Worm (Caenorhabditis elegans) whole organism, L1 larva: ENCODE results near the gene F12A10.1.

Experiments used
- F16B12.6 ChIP-seq: fragments of 150-350 bp; optimal IDR thresholded peaks from 2 replicates; lab custom pipeline; 2014; ENCODE audit warnings: missing biosample characterization, missing genetic modification characterization
- aha-1 ChIP-seq: fragments of 150-350 bp; optimal IDR thresholded peaks from 2 replicates; lab custom pipeline; 2014; ENCODE audit warnings: missing biosample characterization, missing genetic modification characterization
- efl-1 ChIP-seq, 4 experiments: fragments of 150-350 bp; optimal IDR thresholded peaks in 3 of 4; peaks in 1 of 4; 1 replicate in 1 of 4; 2 replicates in 3 of 4; lab custom pipeline; 2014; ENCODE audit warnings: missing biosample characterization in 2 of 4, missing genetic modification characterization in 2 of 4, missing genetic modification reagents in 2 of 4
- lin-14 ChIP-seq: fragments of 200-800 bp; sonication (Bioruptor generic); optimal IDR thresholded peaks from 2 replicates; lab custom pipeline; 2018; ENCODE audit warnings: mild to moderate bottlenecking, missing genetic modification characterization, moderate library complexity, missing compliant biosample characterization
- pag-3 ChIP-seq: sonication (generic microtip); optimal IDR thresholded peaks from 2 replicates; lab custom pipeline; 2017; ENCODE audit warnings: missing genetic modification characterization, mild to moderate bottlenecking, missing compliant biosample characterization, antibody characterized with exemption, borderline replicate concordance; ENCODE audit not compliant: insufficient read depth
- zag-1 ChIP-seq: fragments of 150-350 bp; optimal IDR thresholded peaks from 2 replicates; lab custom pipeline; 2014; ENCODE audit warnings: missing biosample characterization, missing genetic modification characterization

DNA sequence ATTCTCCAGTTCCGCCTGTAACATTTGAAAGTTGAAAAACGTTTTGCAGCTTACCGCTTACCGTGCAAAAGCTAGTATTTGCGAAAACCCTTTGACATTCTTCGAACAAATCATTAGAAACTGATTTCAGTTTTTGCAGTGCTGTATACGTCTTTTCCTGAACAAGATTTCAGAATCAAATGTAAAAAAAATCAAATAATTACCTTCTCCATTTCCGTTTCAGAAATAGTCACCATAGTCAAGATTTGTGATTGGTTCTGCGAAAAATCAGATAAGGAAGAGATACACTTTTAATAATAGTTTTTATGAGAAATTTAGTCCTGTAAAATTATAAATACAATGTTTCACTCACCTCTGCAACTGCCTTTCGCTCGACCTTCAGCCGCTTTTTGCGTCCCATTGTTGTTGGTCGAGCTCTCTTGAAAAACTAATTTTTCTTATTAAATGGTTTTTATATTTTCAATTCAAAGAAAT lies 35.6 kb downstream of the F12A10.1 start, which contains the start of gene C17C3.9:
- no peak for TF ChIP-seq aha-1 (tag; lab: Kevin White, UChicago)
- TF ChIP-seq F16B12.6 (tag; lab: Kevin White, UChicago), result no peak
- TF ChIP-seq lin-14 (GFP tag; lab: Kevin White, UChicago), result no peak
- TF ChIP-seq efl-1 (optimal IDR thresholded peaks at IDR 0.05; lab: Kevin White, UChicago), result no peak
- no peak for TF ChIP-seq efl-1 (GFP tag; optimal IDR thresholded peaks at IDR 0.05 in 1 of 2; lab: Kevin White, UChicago)
- TF ChIP-seq zag-1 (tag; lab: Kevin White, UChicago), result no peak
- no peak for TF ChIP-seq pag-3
